Worm (Caenorhabditis elegans): Measurements from ENCODE around the gene cutc-1.
A peak's percentile ranks its signal among the peaks of the same experiment; 100 is the strongest.
"Not testable (repeated sequence)": the region's sequence is repeated elsewhere in the genome, so short reads cannot be mapped to it uniquely, and the experiment has no call there.

The cutc-1 gene

ce11 chrIII:8443557-8444131 lies 40.2 kb upstream of the cutc-1 start, which contains the start of gene ufbp-1 (continued):
- TF ChIP-seq zip-4 (GFP tag; optimal IDR thresholded peaks at IDR 0.05) (peak; percentile 5), nhr-20 (tag; optimal IDR thresholded peaks at IDR 0.05) (peak; percentile 55), ceh-8 (GFP tag; optimal IDR thresholded peaks at IDR 0.05) (no peak), C16A3.4 (tag; optimal IDR thresholded peaks at IDR 0.05) (no peak), egl-27 (tag; optimal IDR thresholded peaks at IDR 0.05) (no peak), vab-15 (tag; optimal IDR thresholded peaks at IDR 0.05) (no peak), C04F5.9 (tag; optimal IDR thresholded peaks at IDR 0.05) (no peak), aly-2 (tag; optimal IDR thresholded peaks at IDR 0.05) (peak; percentile 98), F16B12.6 (tag; optimal IDR thresholded peaks at IDR 0.05) (peak; percentile 1), lin-13 (GFP tag; optimal IDR thresholded peaks at IDR 0.05) (peak; percentile 58), snpc-4 (tag; optimal IDR thresholded peaks at IDR 0.05) (peak; percentile 83), lin-15B (tag; optimal IDR thresholded peaks at IDR 0.05) (peak; percentile 33), sptf-1 (tag; optimal IDR thresholded peaks at IDR 0.05) (no peak), nhr-85 (tag) (peak; percentile 70), sup-37 (GFP tag; optimal IDR thresholded peaks at IDR 0.05) (no peak), ceh-63 (GFP tag; optimal IDR thresholded peaks at IDR 0.05) (no peak), lin-39 (tag; optimal IDR thresholded peaks at IDR 0.05) (no peak), alr-1 (tag; optimal IDR thresholded peaks at IDR 0.05; ENCODE audit: borderline replicate concordance) (no peak), fkh-8 (tag; optimal IDR thresholded peaks at IDR 0.05) (peak; percentile 18), ceh-82 (tag; optimal IDR thresholded peaks at IDR 0.05) (no peak), unc-30 (tag; optimal IDR thresholded peaks at IDR 0.05) (no peak), rnt-1 (tag; optimal IDR thresholded peaks at IDR 0.05) (peak; percentile 53), mep-1 (tag; optimal IDR thresholded peaks at IDR 0.05) (peak; percentile 99), lir-3 (tag; optimal IDR thresholded peaks at IDR 0.05; ENCODE audit: poor library complexity) (no peak), fkh-10 (GFP tag; optimal IDR thresholded peaks at IDR 0.05) (no peak), fos-1 (tag; optimal IDR thresholded peaks at IDR 0.05) (no peak), xbp-1 (tag; optimal IDR thresholded peaks at IDR 0.05) (peak; percentile 91), dsc-1 (tag; optimal IDR thresholded peaks at IDR 0.05) (peak; percentile 33), lin-14 (GFP tag; optimal IDR thresholded peaks at IDR 0.05) (peak; percentile 51), unc-130 (tag; optimal IDR thresholded peaks at IDR 0.05) (peak; percentile 13), efl-1 (optimal IDR thresholded peaks at IDR 0.05) (no peak), efl-1 (GFP tag; optimal IDR thresholded peaks at IDR 0.05 in 1 of 2) (peak; percentile 27 to 57), jun-1 (tag; optimal IDR thresholded peaks at IDR 0.05) (no peak), nhr-28 (tag; optimal IDR thresholded peaks at IDR 0.05) (no peak), ztf-11 (tag; optimal IDR thresholded peaks at IDR 0.05) (peak in 1 of 2 experiments; percentile 26), fkh-4 (tag; optimal IDR thresholded peaks at IDR 0.05; ENCODE audit: borderline replicate concordance) (no peak), tlp-1 (tag; optimal IDR thresholded peaks at IDR 0.05) (no peak), Y116A8C.19 (tag; optimal IDR thresholded peaks at IDR 0.05; ENCODE audit: borderline replicate concordance) (no peak), ets-5 (GFP tag; IDR thresholded peaks at IDR 0.05) (no peak), elt-2 (tag; optimal IDR thresholded peaks at IDR 0.05) (peak; percentile 73), unc-98 (GFP tag; IDR thresholded peaks at IDR 0.05) (no peak), mab-9 (GFP tag; IDR thresholded peaks at IDR 0.05) (peak; percentile 41; the same call in 1 of the 2 replicates), hpl-2 (GFP tag; optimal IDR thresholded peaks at IDR 0.05) (no peak), skn-1 (tag; optimal IDR thresholded peaks at IDR 0.05) (peak; percentile 94)

- TF ChIP-seq unc-98 (GFP tag; IDR thresholded peaks at IDR 0.05): peak; percentile 58; the same call in 1 of the 2 replicates
- peak; percentile 31; the same call in 1 of the 2 replicates for TF ChIP-seq isw-1 (GFP tag; IDR thresholded peaks at IDR 0.05)
- not testable (repeated sequence) for TF ChIP-seq efl-1 (optimal IDR thresholded peaks at IDR 0.05)
- TF ChIP-seq efl-1 (GFP tag; optimal IDR thresholded peaks at IDR 0.05 in 1 of 2): peak; percentile 9 to 57
Observed at ce11 chrIII:8441298-8441697, 37.9 kb upstream of the cutc-1 start.
